Fruit fly (Drosophila melanogaster): ENCODE results near the gene Acox3.

Acox3 gene

DNA sequence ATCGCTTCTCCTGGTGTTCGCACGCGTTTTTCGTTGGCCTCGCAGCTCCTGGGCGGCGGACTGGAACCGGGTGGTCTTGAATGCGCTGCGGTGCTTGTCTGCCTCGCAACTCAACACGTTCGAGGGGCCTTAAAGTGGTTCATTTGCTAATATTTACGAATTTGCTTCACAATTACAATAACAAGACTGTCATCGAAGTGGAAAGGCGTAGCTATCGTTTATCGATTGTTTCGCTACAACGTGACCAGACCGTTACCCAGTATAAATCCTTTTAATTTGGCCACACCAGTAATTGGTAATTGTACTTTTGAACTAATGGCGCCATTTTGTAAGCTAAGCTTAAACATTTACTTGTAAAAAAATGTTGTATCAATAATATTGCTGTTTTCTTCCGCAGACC lies 28.6 kb upstream of the Acox3 start, which contains the start of gene CG9536 (continued):
- TF ChIP-seq Nf-YC (tag; optimal IDR thresholded peaks at IDR 0.05): no peak
- peak; percentile 39 for TF ChIP-seq CG2116 (GFP tag; optimal IDR thresholded peaks at IDR 0.05)
- TF ChIP-seq Pdp1 (GFP tag; optimal IDR thresholded peaks at IDR 0.05): peak in 1 of 2 experiments; percentile 20
- 0 out of 2 replicates have a peak, but pooled peaks have one; percentile 16 for TF ChIP-seq hbn (GFP tag; IDR thresholded peaks at IDR 0.05; ENCODE audit: partially characterized antibody)
- peak; percentile 52 for TF ChIP-seq sna (GFP tag; IDR thresholded peaks at IDR 0.05; ENCODE audit: partially characterized antibody)
- peak; percentile 58; the same call in 1 of the 3 replicates for TF ChIP-seq hb (GFP tag; IDR thresholded peaks at IDR 0.05; ENCODE audit: partially characterized antibody)
- peak; percentile 60; the same call in 2 of the 3 replicates for TF ChIP-seq CG34224 (GFP tag; IDR thresholded peaks at IDR 0.05; ENCODE audit: partially characterized antibody)
- TF ChIP-seq HLH4C (GFP tag; IDR thresholded peaks at IDR 0.05; ENCODE audit: partially characterized antibody): peak; percentile 66; the same call in 2 of the 3 replicates
- peak; percentile 52; the same call in 1 of the 2 replicates for TF ChIP-seq unc-4 (GFP tag; IDR thresholded peaks at IDR 0.05; ENCODE audit: partially characterized antibody)
- TF ChIP-seq CG7987 (GFP tag; optimal IDR thresholded peaks at IDR 0.05): no peak
- peak; percentile 81 for TF ChIP-seq CG9797 (GFP tag; optimal IDR thresholded peaks at IDR 0.05)
- TF ChIP-seq CG16813 (GFP tag; IDR thresholded peaks at IDR 0.05; ENCODE audit: partially characterized antibody): peak; percentile 27; the same call in 1 of the 3 replicates
- no peak for TF ChIP-seq CG10209 (GFP tag; optimal IDR thresholded peaks at IDR 0.05)
- TF ChIP-seq D19B (GFP tag; optimal IDR thresholded peaks at IDR 0.05): no peak
- no peak for TF ChIP-seq Drgx (GFP tag; IDR thresholded peaks at IDR 0.05)
- TF ChIP-seq Stat92E (GFP tag; optimal IDR thresholded peaks at IDR 0.05): peak in 1 of 3 experiments; percentile 36
- peak; percentile 71; the same call in 3 of the 4 replicates for TF ChIP-seq Dll (GFP tag; IDR thresholded peaks at IDR 0.05; ENCODE audit: partially characterized antibody)
- peak; percentile 4 for TF ChIP-seq Lhr (GFP tag; optimal IDR thresholded peaks at IDR 0.05)
- no peak for TF ChIP-seq sim (GFP tag; IDR thresholded peaks at IDR 0.05)
- TF ChIP-seq MBD-R2 (GFP tag; IDR thresholded peaks at IDR 0.05): peak; percentile 69
- peak; percentile 5; the same call in 1 of the 3 replicates for TF ChIP-seq row (GFP tag; IDR thresholded peaks at IDR 0.05)
- TF ChIP-seq ato (GFP tag; IDR thresholded peaks at IDR 0.05; ENCODE audit: partially characterized antibody): peak; percentile 69; the same call in 1 of the 2 replicates
- peak; percentile 47 for TF ChIP-seq trem (tag; optimal IDR thresholded peaks at IDR 0.05)
- peak; percentile 14 for TF ChIP-seq CG17829 (tag; optimal IDR thresholded peaks at IDR 0.05)
- peak; percentile 61 for TF ChIP-seq Scr (GFP tag; IDR thresholded peaks at IDR 0.05; ENCODE audit: partially characterized antibody)
- TF ChIP-seq CG10543 (GFP tag; optimal IDR thresholded peaks at IDR 0.05): no peak
- peak; percentile 4 for TF ChIP-seq Sin3A (optimal IDR thresholded peaks at IDR 0.05)
- TF ChIP-seq run (tag; optimal IDR thresholded peaks at IDR 0.05): no peak
- peak; percentile 24; the same call in 1 of the 3 replicates for TF ChIP-seq CG6791 (GFP tag; IDR thresholded peaks at IDR 0.05; ENCODE audit: partially characterized antibody)
- peak; percentile 82 for TF ChIP-seq YL-1 (GFP tag; optimal IDR thresholded peaks at IDR 0.05)
- no peak for TF ChIP-seq MTF-1 (GFP tag; optimal IDR thresholded peaks at IDR 0.05; ENCODE audit: borderline replicate concordance)
- peak; percentile 30; the same call in 1 of the 2 replicates for TF ChIP-seq CG3847 (GFP tag; IDR thresholded peaks at IDR 0.05)
- peak; percentile 82 for TF ChIP-seq phol (tag; optimal IDR thresholded peaks at IDR 0.05)
- peak; percentile 89 for TF ChIP-seq gfzf (GFP tag; optimal IDR thresholded peaks at IDR 0.05)
- TF ChIP-seq Dp (GFP tag; optimal IDR thresholded peaks at IDR 0.05): peak; percentile 89
- TF ChIP-seq stwl (tag; optimal IDR thresholded peaks at IDR 0.05): peak; percentile 73
- peak; percentile 50 for TF ChIP-seq Deaf1 (tag; optimal IDR thresholded peaks at IDR 0.05)
- no peak for TF ChIP-seq ash1 (GFP tag; optimal IDR thresholded peaks at IDR 0.05)
- no peak for TF ChIP-seq CG2129 (GFP tag; IDR thresholded peaks at IDR 0.05; ENCODE audit: partially characterized antibody)
- TF ChIP-seq so (GFP tag; IDR thresholded peaks at IDR 0.05): no peak
- peak; percentile 14 for TF ChIP-seq CG12659 (GFP tag; optimal IDR thresholded peaks at IDR 0.05)
- TF ChIP-seq CG32532 (GFP tag; IDR thresholded peaks at IDR 0.05): no peak
- TF ChIP-seq CG4360 (GFP tag; IDR thresholded peaks at IDR 0.05): peak; percentile 82
- 0 out of 2 replicates have a peak, but pooled peaks have one; percentile 25 for TF ChIP-seq vvl (GFP tag; IDR thresholded peaks at IDR 0.05)
- TF ChIP-seq Hmr (GFP tag; optimal IDR thresholded peaks at IDR 0.05): no peak
- peak; percentile 51 for TF ChIP-seq CG1603 (tag; optimal IDR thresholded peaks at IDR 0.05)
- no peak for TF ChIP-seq dati (GFP tag; IDR thresholded peaks at IDR 0.05)

Data from whole organism, embryonic.